Fruit fly (Drosophila melanogaster) whole organism, wandering third instar larva: ENCODE data around the gene CG8958.

ENCODE experiments used
- Abd-B ChIP-seq: fragments of >200 bp; optimal IDR thresholded peaks from 2 replicates; lab custom pipeline; 2017; ENCODE audit warnings: missing biosample characterization, missing genetic modification characterization
- CG32264 ChIP-seq: fragments of 200-800 bp; sonication (Bioruptor generic); optimal IDR thresholded peaks from 2 replicates; lab custom pipeline; 2016; ENCODE audit warnings: missing biosample characterization, missing genetic modification characterization
- CG9705 ChIP-seq: fragments of 200-800 bp; sonication (Bioruptor generic); optimal IDR thresholded peaks from 2 replicates; lab custom pipeline; 2018; ENCODE audit warnings: missing biosample characterization, mild to moderate bottlenecking, missing genetic modification characterization
- CrebA ChIP-seq: fragments of 200-800 bp; sonication (Bioruptor generic); optimal IDR thresholded peaks from 2 replicates; lab custom pipeline; 2016; ENCODE audit warnings: missing biosample characterization, mild to moderate bottlenecking, missing genetic modification characterization, borderline replicate concordance
- Dfd ChIP-seq: fragments of >200 bp; optimal IDR thresholded peaks from 2 replicates; lab custom pipeline; 2017; ENCODE audit warnings: missing biosample characterization, missing genetic modification characterization
- Dif ChIP-seq: fragments of 200-275, 200-300 bp; sonication (Bioruptor generic); optimal IDR thresholded peaks from 2 replicates; lab custom pipeline; 2018; ENCODE audit warnings: missing biosample characterization, missing genetic modification characterization; ENCODE audit not compliant: partially characterized antibody
- GATAd ChIP-seq: sonication (Bioruptor generic); optimal IDR thresholded peaks from 2 replicates; lab custom pipeline; 2016; ENCODE audit warnings: missing biosample characterization, missing genetic modification characterization
- HLH106 ChIP-seq: fragments of 200-800 bp; optimal IDR thresholded peaks from 3 replicates; lab custom pipeline; 2019; ENCODE audit warnings: missing biosample characterization, mild to moderate bottlenecking, missing genetic modification characterization, moderate library complexity
- Hnf4 ChIP-seq: fragments of 200-800 bp; sonication (Bioruptor generic); optimal IDR thresholded peaks from 2 replicates; lab custom pipeline; 2016; ENCODE audit warnings: missing biosample characterization, mild to moderate bottlenecking, missing genetic modification characterization
- Hr78 ChIP-seq: fragments of >200 bp; optimal IDR thresholded peaks from 2 replicates; lab custom pipeline; 2017; ENCODE audit warnings: missing biosample characterization, missing genetic modification characterization
- Hr83 ChIP-seq: fragments of 200-300 bp; sonication (Bioruptor generic); optimal IDR thresholded peaks from 2 replicates; lab custom pipeline; 2016; ENCODE audit warnings: missing biosample characterization, mild to moderate bottlenecking, missing genetic modification characterization, moderate library complexity; ENCODE audit not compliant: poor library complexity, severe bottlenecking
- Jra ChIP-seq: sonication (Bioruptor generic); optimal IDR thresholded peaks from 2 replicates; lab custom pipeline; 2016; ENCODE audit warnings: missing biosample characterization, missing genetic modification characterization
- Mio ChIP-seq: sonication (Bioruptor generic); optimal IDR thresholded peaks from 2 replicates; lab custom pipeline; 2016; ENCODE audit warnings: missing biosample characterization, missing genetic modification characterization
- Myc ChIP-seq: fragments of >200 bp; optimal IDR thresholded peaks from 2 replicates; lab custom pipeline; 2017
- N ChIP-seq: fragments of >200 bp; optimal IDR thresholded peaks from 2 replicates; lab custom pipeline; 2018; ENCODE audit warnings: missing biosample characterization, missing external identifiers, missing genetic modification characterization
- OdsH ChIP-seq: fragments of 200-800 bp; sonication (Bioruptor generic); optimal IDR thresholded peaks from 2 replicates; lab custom pipeline; 2016; ENCODE audit warnings: missing biosample characterization, mild to moderate bottlenecking, missing genetic modification characterization
- Rel ChIP-seq, 2 experiments: fragments of 200-800 bp; sonication (Bioruptor generic) in 1 of 2; optimal IDR thresholded peaks; 2 replicates in 1 of 2; 3 replicates in 1 of 2; lab custom pipeline; 2016 to 2019; ENCODE audit warnings: mild to moderate bottlenecking in 2 of 2, missing biosample characterization in 2 of 2, missing genetic modification characterization in 2 of 2, moderate library complexity in 1 of 2
- Sp1 ChIP-seq: fragments of 200-800 bp; sonication (Bioruptor generic); optimal IDR thresholded peaks from 3 replicates; lab custom pipeline; 2019; ENCODE audit warnings: missing biosample characterization, mild to moderate bottlenecking, missing genetic modification characterization, moderate library complexity
- Vsx2 ChIP-seq: fragments of 200-300, 225-300 bp; sonication (Bioruptor generic); optimal IDR thresholded peaks from 2 replicates; lab custom pipeline; 2018; ENCODE audit warnings: missing biosample characterization, missing genetic modification characterization; ENCODE audit not compliant: partially characterized antibody
- br ChIP-seq: fragments of 200-800 bp; sonication (Bioruptor generic); optimal IDR thresholded peaks from 2 replicates; lab custom pipeline; 2016; ENCODE audit warnings: missing biosample characterization, missing genetic modification characterization
- brk ChIP-seq: fragments of 200-800 bp; sonication (Bioruptor generic); optimal IDR thresholded peaks from 2 replicates; lab custom pipeline; 2016; ENCODE audit warnings: missing biosample characterization, mild to moderate bottlenecking, missing genetic modification characterization
- dl ChIP-seq, 2 experiments: fragments of 175-275, 200-275 bp in 1 of 2; fragments of 200-275 bp in 1 of 2; sonication (Bioruptor generic); optimal IDR thresholded peaks; lab custom pipeline; 2018; ENCODE audit warnings: mild to moderate bottlenecking in 2 of 2, missing biosample characterization in 2 of 2, missing genetic modification characterization in 2 of 2, moderate library complexity in 2 of 2; ENCODE audit not compliant: partially characterized antibody in 2 of 2, insufficient read depth in 1 of 2
- dsf ChIP-seq: sonication (Bioruptor generic); optimal IDR thresholded peaks from 2 replicates; lab custom pipeline; 2016; ENCODE audit warnings: missing biosample characterization, missing genetic modification characterization, borderline replicate concordance
- ey ChIP-seq: fragments of 200-800 bp; sonication (Bioruptor generic); optimal IDR thresholded peaks from 2 replicates; lab custom pipeline; 2016; ENCODE audit warnings: missing biosample characterization, missing genetic modification characterization
- foxo ChIP-seq, 2 experiments: fragments of 200-800 bp; sonication (Bioruptor generic); optimal IDR thresholded peaks; 2 replicates in 1 of 2; 3 replicates in 1 of 2; lab custom pipeline; 2016 to 2017; ENCODE audit warnings: missing biosample characterization in 2 of 2, missing genetic modification characterization in 2 of 2
- fru ChIP-seq: fragments of 200-800 bp; sonication (Bioruptor generic); optimal IDR thresholded peaks from 3 replicates; lab custom pipeline; 2016; ENCODE audit warnings: missing biosample characterization, mild to moderate bottlenecking, missing genetic modification characterization
- h ChIP-seq: fragments of 200-800 bp; sonication (Bioruptor generic); optimal IDR thresholded peaks from 3 replicates; lab custom pipeline; 2016; ENCODE audit warnings: missing biosample characterization, mild to moderate bottlenecking, missing genetic modification characterization
- pan ChIP-seq: fragments of >200 bp; optimal IDR thresholded peaks from 2 replicates; lab custom pipeline; 2017
- psq ChIP-seq: fragments of 200-800 bp; sonication (Bioruptor generic); optimal IDR thresholded peaks from 3 replicates; lab custom pipeline; 2017; ENCODE audit warnings: missing biosample characterization, mild to moderate bottlenecking, missing genetic modification characterization, moderate library complexity
- rgr ChIP-seq: fragments of 200-800 bp; sonication (Bioruptor generic); optimal IDR thresholded peaks from 3 replicates; lab custom pipeline; 2016; ENCODE audit warnings: missing biosample characterization, mild to moderate bottlenecking, missing genetic modification characterization
- sage ChIP-seq: fragments of 200-800 bp; sonication (Bioruptor generic); optimal IDR thresholded peaks from 2 replicates; lab custom pipeline; 2016; ENCODE audit warnings: missing biosample characterization, mild to moderate bottlenecking, missing genetic modification characterization
- sv ChIP-seq: fragments of 200-800 bp; sonication (Bioruptor generic); optimal IDR thresholded peaks from 3 replicates; lab custom pipeline; 2016; ENCODE audit warnings: missing biosample characterization, missing genetic modification characterization
- tai ChIP-seq: sonication (Bioruptor generic); optimal IDR thresholded peaks from 2 replicates; lab custom pipeline; 2016; ENCODE audit warnings: missing biosample characterization, missing genetic modification characterization
- usp ChIP-seq: fragments of >200 bp; optimal IDR thresholded peaks from 2 replicates; lab custom pipeline; 2017; ENCODE audit warnings: missing biosample characterization, missing genetic modification characterization
- woc ChIP-seq: sonication (Bioruptor generic); optimal IDR thresholded peaks from 2 replicates; lab custom pipeline; 2016; ENCODE audit warnings: missing biosample characterization, mild to moderate bottlenecking, missing genetic modification characterization

Gene CG8958

dm6 chrX:16085865-16086592 lies 3.0 kb downstream of the CG8958 start (continued):
- TF ChIP-seq Abd-B (GFP tag; lab: Kevin White, UChicago) (no peak), Dfd (GFP tag; lab: Kevin White, UChicago) (no peak), CrebA (no peak), foxo (GFP tag; optimal IDR thresholded peaks at IDR 0.05; lab: Kevin White, UChicago) (no peak)

DNA sequence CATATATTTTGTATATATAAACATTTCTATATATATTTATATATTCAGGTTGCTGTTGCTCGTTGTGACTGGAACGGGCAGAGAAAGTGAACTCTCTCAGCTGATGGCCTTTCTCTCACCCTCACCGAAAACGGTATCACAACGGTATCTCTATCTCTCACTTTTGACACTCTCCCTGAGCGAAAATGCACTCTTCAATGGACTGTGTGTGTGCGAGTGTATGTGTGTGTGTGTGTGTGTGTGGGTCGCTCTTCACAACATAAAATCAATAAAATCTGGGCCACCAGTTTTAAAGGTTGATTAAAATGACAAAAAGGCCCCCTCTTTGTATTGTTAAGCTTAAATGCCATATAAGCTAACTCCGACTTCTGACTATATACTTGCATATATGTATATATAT lies 4.5 kb downstream of the CG8958 start:
- TF ChIP-seq Dif (GFP tag; lab: Kevin White, UChicago) (peak; percentile 28), brk (no peak)
- TF ChIP-seq, all 38 proteins: peak for 1

DNA sequence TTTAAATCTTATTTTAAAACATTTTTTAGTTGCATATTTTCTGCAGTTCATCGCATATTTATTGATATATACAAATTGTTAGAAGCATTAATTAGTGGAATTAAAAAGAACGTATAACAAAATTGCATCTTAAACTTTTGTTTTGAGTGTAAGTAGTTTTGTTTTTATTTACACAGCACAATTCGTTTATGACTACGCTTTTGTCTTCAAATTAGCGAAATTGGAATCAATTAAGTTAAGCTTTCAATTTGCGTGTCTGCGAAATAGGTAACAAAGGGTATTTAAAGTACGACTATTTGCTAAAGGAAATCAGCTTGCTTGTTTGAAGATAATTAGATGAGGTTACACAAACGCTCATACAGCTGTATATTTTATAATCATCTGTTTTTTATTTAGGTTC lies 5.2 kb downstream of the CG8958 start:
- no peak for TF ChIP-seq psq (GFP tag; lab: Kevin White, UChicago)
- no peak for TF ChIP-seq usp (GFP tag; lab: Kevin White, UChicago)
- TF ChIP-seq brk, result no peak
- no peak for TF ChIP-seq Hr78 (GFP tag; lab: Kevin White, UChicago)
- no peak for TF ChIP-seq HLH106 (tag; lab: Kevin White, UChicago)
- no peak for TF ChIP-seq dsf (GFP tag; lab: Kevin White, UChicago)
- TF ChIP-seq sv (GFP tag; lab: Kevin White, UChicago), result no peak

- TF ChIP-seq dl (GFP tag; optimal IDR thresholded peaks at IDR 0.05; lab: Kevin White, UChicago; ENCODE audit: insufficient read depth in 1 of 2, partially characterized antibody in 2 of 2) (peak in 1 of 2 experiments; percentile 52), GATAd (no peak), Dif (GFP tag; lab: Kevin White, UChicago) (peak; percentile 25)
- TF ChIP-seq, all 38 proteins: peak for 2
These were observed 6.3 kb downstream of the CG8958 start for dm6 chrX:16089012-16089963.

DNA sequence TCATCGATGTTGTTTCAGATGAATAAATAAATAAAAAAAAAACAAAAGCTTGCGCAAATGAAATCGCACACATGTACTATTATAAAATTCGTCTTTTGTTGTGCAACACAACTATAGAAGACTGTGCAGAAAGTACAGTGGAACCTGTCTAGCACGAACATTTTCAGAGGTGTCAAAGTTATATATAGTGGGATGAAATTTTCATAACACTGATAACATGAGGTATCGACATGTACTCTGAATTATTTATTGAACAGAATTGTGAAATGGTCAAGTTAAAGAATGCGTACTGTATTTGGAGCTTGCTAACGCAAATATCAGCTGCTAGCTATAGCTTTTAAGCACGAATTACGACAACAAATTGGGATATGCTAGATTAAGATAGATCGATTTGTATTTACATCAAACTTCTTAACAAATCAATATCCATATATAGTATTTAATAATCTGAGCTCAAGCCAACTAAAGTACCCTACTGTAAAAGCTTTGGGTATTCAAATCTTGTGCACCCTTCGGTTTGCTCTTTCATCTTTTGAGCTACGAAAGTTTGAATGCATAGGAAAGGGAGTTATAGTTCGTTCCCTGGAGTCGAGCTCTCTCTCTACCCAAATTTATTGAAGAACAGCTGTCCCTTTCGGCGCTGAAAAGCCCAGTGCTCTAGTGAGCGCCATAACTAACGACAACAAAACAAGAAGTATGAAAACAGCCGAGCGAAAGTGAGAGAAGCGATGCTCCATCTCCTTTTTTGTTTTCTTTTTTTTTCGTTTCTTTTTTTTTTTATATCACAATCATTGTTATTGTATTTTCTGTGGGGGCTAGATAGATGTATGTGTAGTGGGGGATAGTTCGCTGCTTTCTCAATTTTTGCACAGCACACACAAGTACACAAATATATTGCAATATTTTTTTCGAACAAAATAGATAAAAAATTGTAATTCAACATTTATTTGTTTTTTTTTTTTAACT lies 7.4 kb downstream of the CG8958 start:
- TF ChIP-seq brk (peak; percentile 54), HLH106 (tag; lab: Kevin White, UChicago) (peak; percentile 76), Mio (GFP tag; lab: Kevin White, UChicago) (peak; percentile 34), OdsH (peak; percentile 80), fru (GFP tag; lab: Kevin White, UChicago) (peak; percentile 76), CG32264 (GFP tag; lab: Kevin White, UChicago) (peak; percentile 64), pan (lab: Kevin White, UChicago) (no peak), rgr (peak; percentile 86), psq (GFP tag; lab: Kevin White, UChicago) (peak; percentile 65), Hr83 (GFP tag; lab: Kevin White, UChicago) (peak; percentile 82), sv (GFP tag; lab: Kevin White, UChicago) (peak; percentile 84), Abd-B (GFP tag; lab: Kevin White, UChicago) (no peak), ey (GFP tag; lab: Kevin White, UChicago) (peak; percentile 84), br (GFP tag; lab: Kevin White, UChicago) (peak; percentile 80), CG9705 (GFP tag; lab: Kevin White, UChicago) (peak; percentile 50), Rel (GFP tag; optimal IDR thresholded peaks at IDR 0.05; lab: Kevin White, UChicago) (no peak), Rel (tag; optimal IDR thresholded peaks at IDR 0.05; lab: Kevin White, UChicago) (peak; percentile 20), Hnf4 (GFP tag; lab: Kevin White, UChicago) (peak; percentile 80), Myc (no peak), usp (GFP tag; lab: Kevin White, UChicago) (no peak), dl (GFP tag; optimal IDR thresholded peaks at IDR 0.05; lab: Kevin White, UChicago; ENCODE audit: insufficient read depth in 1 of 2, partially characterized antibody in 2 of 2) (no peak), sage (peak; percentile 57), N (GFP tag; lab: Kevin White, UChicago) (no peak), Hr78 (GFP tag; lab: Kevin White, UChicago) (no peak), Jra (GFP tag; lab: Kevin White, UChicago) (peak; percentile 41), Dfd (GFP tag; lab: Kevin White, UChicago) (no peak), woc (GFP tag; lab: Kevin White, UChicago) (peak; percentile 44), Sp1 (GFP tag; lab: Kevin White, UChicago) (peak; percentile 37), Vsx2 (GFP tag; lab: Kevin White, UChicago) (no peak), h (peak; percentile 89), tai (peak; percentile 76)
